Fruit fly (Drosophila melanogaster) whole organism: Measurements from ENCODE around the gene Eig71Ed.

Source experiments
- CG8478 ChIP-seq: fragments of >200 bp; optimal IDR thresholded peaks from 2 replicates; lab custom pipeline; 2018; ENCODE audit warnings: inconsistent platforms
- Dll ChIP-seq: fragments of >200 bp; optimal IDR thresholded peaks from 2 replicates; lab custom pipeline; 2017
- EcR ChIP-seq, 2 experiments: fragments of >200 bp; optimal IDR thresholded peaks; 2 replicates each; lab custom pipeline; 2017; ENCODE audit warnings: missing biosample characterization in 2 of 2, missing genetic modification characterization in 2 of 2, missing genetic modification reagents in 2 of 2
- pan ChIP-seq: fragments of >200 bp; optimal IDR thresholded peaks from 2 replicates; lab custom pipeline; 2017
- psq ChIP-seq: fragments of >200 bp; optimal IDR thresholded peaks from 2 replicates; lab custom pipeline; 2017
- usp ChIP-seq: fragments of >200 bp; optimal IDR thresholded peaks from 2 replicates; lab custom pipeline; 2017; ENCODE audit warnings: missing biosample characterization, missing genetic modification characterization, mixed read lengths

The Eig71Ed gene

dm6 chr3L:15697916-15698315 lies 45.6 kb downstream of the Eig71Ed start:
- no peak for TF ChIP-seq EcR (GFP tag; optimal IDR thresholded peaks at IDR 0.05; lab: Kevin White, UChicago)
- no peak for TF ChIP-seq usp
- TF ChIP-seq pan (lab: Kevin White, UChicago): no peak
- no peak for TF ChIP-seq psq (lab: Kevin White, UChicago)
- no peak for TF ChIP-seq Dll (lab: Kevin White, UChicago)
- TF ChIP-seq CG8478 (lab: Kevin White, UChicago): no peak

dm6 chr3L:15699626-15700337 lies 47.4 kb downstream of the Eig71Ed start, which contains the start of gene comm2:
Gene comm2, minus strand, starts transcription at chr3L:15699850.
- TF ChIP-seq Dll (lab: Kevin White, UChicago) (peak; percentile 86), psq (lab: Kevin White, UChicago) (no peak), EcR (GFP tag; optimal IDR thresholded peaks at IDR 0.05; lab: Kevin White, UChicago) (no peak), pan (lab: Kevin White, UChicago) (no peak), usp (no peak), CG8478 (lab: Kevin White, UChicago) (no peak)

- TF ChIP-seq pan (lab: Kevin White, UChicago): no peak
- no peak for TF ChIP-seq CG8478 (lab: Kevin White, UChicago)
- TF ChIP-seq EcR (GFP tag; optimal IDR thresholded peaks at IDR 0.05; lab: Kevin White, UChicago): no peak
- TF ChIP-seq Dll (lab: Kevin White, UChicago): no peak
- TF ChIP-seq usp: no peak
- no peak for TF ChIP-seq psq (lab: Kevin White, UChicago)
Observed at dm6 chr3L:15700338-15700966, 48.1 kb downstream of the Eig71Ed start.

dm6 chr3L:15702191-15702590 lies 49.9 kb downstream of the Eig71Ed start:
- no peak for TF ChIP-seq usp
- TF ChIP-seq psq (lab: Kevin White, UChicago): no peak
- TF ChIP-seq EcR (GFP tag; optimal IDR thresholded peaks at IDR 0.05; lab: Kevin White, UChicago): no peak
